Fruit fly (Drosophila melanogaster) whole organism, adult: ENCODE results near the gene Pdh.

Experiments
- CG12768 ChIP-seq: fragments of 200-800 bp; sonication (Bioruptor generic); optimal IDR thresholded peaks from 2 replicates; lab custom pipeline; 2017; ENCODE audit warnings: missing biosample characterization, missing genetic modification characterization, mild to moderate bottlenecking, moderate library complexity, missing genetic modification reagents
- CG7045 ChIP-seq: fragments of 200-800 bp; sonication (Bioruptor generic); optimal IDR thresholded peaks from 2 replicates; lab custom pipeline; 2017; ENCODE audit warnings: missing biosample characterization, mild to moderate bottlenecking, missing genetic modification characterization
- cic ChIP-seq: fragments of 200-800 bp; sonication (Bioruptor generic); optimal IDR thresholded peaks from 2 replicates; lab custom pipeline; 2017; ENCODE audit warnings: missing biosample characterization, mild to moderate bottlenecking, missing genetic modification characterization, moderate library complexity
- cnc ChIP-seq, 2 experiments: fragments of >200 bp; optimal IDR thresholded peaks; 2 replicates each; lab custom pipeline; 2017
- kay ChIP-seq: fragments of 200-800 bp; sonication (Bioruptor generic); peaks from one replicate; lab custom pipeline; 2016; ENCODE audit warnings: missing biosample characterization, missing genetic modification characterization, borderline replicate concordance
- ovo ChIP-seq: fragments of 200-800 bp; sonication (Bioruptor generic); optimal IDR thresholded peaks from 2 replicates; lab custom pipeline; 2016; ENCODE audit warnings: missing biosample characterization, missing genetic modification characterization
- tj ChIP-seq: fragments of 200-800 bp; sonication (Bioruptor generic); optimal IDR thresholded peaks from 3 replicates; lab custom pipeline; 2017; ENCODE audit warnings: missing biosample characterization, mild to moderate bottlenecking, missing genetic modification characterization, moderate library complexity

dm6 chr3L:16326657-16327056 is 27.4 kb downstream of the Pdh start, which contains the start of the genes CG13040 and CG13039:
- TF ChIP-seq kay (GFP tag; lab: Kevin White, UChicago) (no peak), CG12768 (no peak), cic (no peak), ovo (no peak), CG7045 (GFP tag; lab: Kevin White, UChicago) (no peak), cnc (optimal IDR thresholded peaks at IDR 0.05; lab: Kevin White, UChicago) (no peak), tj (GFP tag; lab: Kevin White, UChicago) (no peak)
